Fruit fly (Drosophila melanogaster): Measurements from ENCODE around the gene Arts.

dm6 chr3L:16635566-16636210, 33.0 kb downstream of the Arts start:
- peak; percentile 27 for TF ChIP-seq CG14655 (GFP tag; optimal IDR thresholded peaks at IDR 0.05)
- TF ChIP-seq CG32121 (GFP tag; IDR thresholded peaks at IDR 0.05) = no peak
- TF ChIP-seq fd96Ca (GFP tag; IDR thresholded peaks at IDR 0.05) = no peak
- peak; percentile 14; the same call in 1 of the 2 replicates for TF ChIP-seq Ets98B (GFP tag; IDR thresholded peaks at IDR 0.05)
- TF ChIP-seq CG9948 (tag; optimal IDR thresholded peaks at IDR 0.05) = no peak

Measured in whole organism, pupa.